Worm (Caenorhabditis elegans) whole organism, L3 larva: ENCODE measurements around the gene F44B9.5.

Experiments used
- lin-39 ChIP-seq: fragments of 150-350 bp; optimal IDR thresholded peaks from 2 replicates; lab custom pipeline; 2018; ENCODE audit warnings: missing biosample characterization, missing genetic modification reagents, missing genetic modification characterization
- mdl-1 ChIP-seq: fragments of 150-350 bp; optimal IDR thresholded peaks from 2 replicates; lab custom pipeline; 2014; ENCODE audit warnings: missing biosample characterization, missing genetic modification characterization
- pha-4 ChIP-seq: fragments of 150-350 bp; optimal IDR thresholded peaks from 2 replicates; lab custom pipeline; 2014; ENCODE audit warnings: missing biosample characterization, missing genetic modification reagents, missing genetic modification characterization

DNA sequence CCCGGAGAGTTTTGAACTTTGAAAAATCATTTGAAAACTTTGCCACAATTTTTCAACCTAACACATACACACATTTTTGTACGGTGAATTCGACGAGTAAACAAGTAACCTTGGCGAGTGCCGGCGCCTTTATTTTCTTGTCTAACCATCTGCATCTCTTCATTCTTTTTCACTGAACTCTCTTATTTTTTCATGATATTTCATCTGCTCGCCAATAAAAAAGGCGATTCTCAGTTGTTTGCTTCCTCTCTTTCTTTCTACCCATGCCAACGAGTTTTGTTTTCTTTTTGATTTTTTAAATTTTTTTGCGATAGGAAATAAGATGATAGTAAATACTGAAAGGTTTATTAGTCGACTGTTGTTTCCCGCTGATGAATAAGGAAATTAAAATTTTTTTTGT, 37.6 kb downstream of the F44B9.5 start:
- no peak for TF ChIP-seq mdl-1
- no peak for TF ChIP-seq lin-39 (tag; lab: Kevin White, UChicago)
- peak; percentile 95 for TF ChIP-seq pha-4 (tag; lab: Kevin White, UChicago)
